Worm (Caenorhabditis elegans): ENCODE data around the gene srg-5.

srg-5 gene

ce11 chrIII:6285890-6286289 lies 21.5 kb upstream of the srg-5 start, which contains the start of gene gadr-3:
TSS of gene gadr-3 (minus strand) at chrIII:6285990.
- TF ChIP-seq lin-26 (GFP tag; IDR thresholded peaks at IDR 0.05) (no peak), ets-4 (GFP tag; optimal IDR thresholded peaks at IDR 0.05) (no peak), dpl-1 (GFP tag; optimal IDR thresholded peaks at IDR 0.05) (no peak), efl-1 (GFP tag; optimal IDR thresholded peaks at IDR 0.05) (no peak), Y95B8A.8 (GFP tag; IDR thresholded peaks at IDR 0.05) (no peak), zfh-2 (GFP tag; conservative IDR thresholded peaks at IDR 0.05) (no peak), Y53F4B.3 (GFP tag; IDR thresholded peaks at IDR 0.05) (no peak), die-1 (tag; optimal IDR thresholded peaks at IDR 0.05) (no peak)

DNA sequence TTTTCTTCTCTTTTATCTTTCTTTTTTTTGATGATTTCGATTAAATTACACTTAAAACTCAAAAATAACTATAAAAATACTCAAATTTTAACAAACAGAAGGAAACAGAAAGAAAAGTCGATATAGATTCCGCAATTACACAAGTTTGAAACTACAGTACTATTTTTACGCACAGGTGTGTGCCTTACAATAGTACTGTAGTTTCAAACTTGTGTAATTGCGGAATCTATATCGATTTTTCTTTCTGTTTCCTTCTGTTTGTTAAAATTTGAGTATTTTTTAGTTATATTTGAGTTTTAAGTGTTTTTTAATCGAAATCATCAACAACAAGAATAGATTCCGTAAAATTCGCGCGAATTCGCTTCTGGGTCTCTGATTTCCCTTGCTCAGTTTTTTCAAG lies 18.7 kb upstream of the srg-5 start:
- TF ChIP-seq snpc-1.1 (tag; optimal IDR thresholded peaks at IDR 0.05; ENCODE audit: insufficient read depth) = no peak
- TF ChIP-seq rpc-1 (optimal IDR thresholded peaks at IDR 0.05) = no peak
- no peak for TF ChIP-seq rpc-1 (tag; optimal IDR thresholded peaks at IDR 0.05)
- TF ChIP-seq madf-10 (tag; optimal IDR thresholded peaks at IDR 0.05) = no peak
- TF ChIP-seq madf-3 (GFP tag; IDR thresholded peaks at IDR 0.05) = no peak
- TF ChIP-seq ceh-100 (GFP tag; IDR thresholded peaks at IDR 0.05) = no peak
- TF ChIP-seq F33H1.4 (GFP tag; IDR thresholded peaks at IDR 0.05) = peak; percentile 43; the same call in 1 of the 2 replicates
- TF ChIP-seq ekl-4 (GFP tag; IDR thresholded peaks at IDR 0.05) = 0 out of 2 replicates have a peak, but pooled peaks have one; percentile 23
- TF ChIP-seq T07F8.4 (tag; optimal IDR thresholded peaks at IDR 0.05) = no peak
- TF ChIP-seq ztf-28 (GFP tag; IDR thresholded peaks at IDR 0.05) = no peak
- TF ChIP-seq ztf-18 (tag; optimal IDR thresholded peaks at IDR 0.05) = no peak
- TF ChIP-seq madf-8 (GFP tag; conservative IDR thresholded peaks at IDR 0.05) = peak; percentile 74
- no peak for TF ChIP-seq akir-1 (GFP tag; optimal IDR thresholded peaks at IDR 0.05)
- peak; percentile 6 for TF ChIP-seq efl-1 (GFP tag; optimal IDR thresholded peaks at IDR 0.05)
- no peak for TF ChIP-seq snpc-1.3 (tag; optimal IDR thresholded peaks at IDR 0.05; ENCODE audit: insufficient read depth)
- TF ChIP-seq ztf-22 (GFP tag; optimal IDR thresholded peaks at IDR 0.05) = no peak
- TF ChIP-seq F57A8.1 (GFP tag; optimal IDR thresholded peaks at IDR 0.05) = no peak
- TF ChIP-seq F37B4.10 (GFP tag; IDR thresholded peaks at IDR 0.05) = no peak
- no peak for TF ChIP-seq lin-26 (GFP tag; IDR thresholded peaks at IDR 0.05)
- TF ChIP-seq ccch-3 (GFP tag; optimal IDR thresholded peaks at IDR 0.05) = no peak
- no peak for TF ChIP-seq repo-1 (tag; optimal IDR thresholded peaks at IDR 0.05)
- no peak for TF ChIP-seq ceh-91 (GFP tag; IDR thresholded peaks at IDR 0.05)
- TF ChIP-seq madf-6 (GFP tag; IDR thresholded peaks at IDR 0.05) = peak; percentile 93
- no peak for TF ChIP-seq let-526 (GFP tag; IDR thresholded peaks at IDR 0.05)
- no peak for TF ChIP-seq somi-1 (GFP tag; optimal IDR thresholded peaks at IDR 0.05)
- TF ChIP-seq Y56A3A.18 (GFP tag; IDR thresholded peaks at IDR 0.05) = no peak
- no peak for TF ChIP-seq T26A5.8 (tag; optimal IDR thresholded peaks at IDR 0.05)
- 0 out of 2 replicates have a peak, but pooled peaks have one; percentile 14 for TF ChIP-seq hmg-1.2 (GFP tag; IDR thresholded peaks at IDR 0.05)
- no peak for TF ChIP-seq pha-4 (tag; optimal IDR thresholded peaks at IDR 0.05)
- TF ChIP-seq mel-28 (tag; optimal IDR thresholded peaks at IDR 0.05; ENCODE audit: borderline replicate concordance) = no peak
- TF ChIP-seq ztf-26 (tag; optimal IDR thresholded peaks at IDR 0.05) = no peak
- no peak for TF ChIP-seq ets-4 (GFP tag; optimal IDR thresholded peaks at IDR 0.05)
- peak; percentile 89 for TF ChIP-seq lsl-1 (GFP tag; optimal IDR thresholded peaks at IDR 0.05)
- TF ChIP-seq attf-3 (GFP tag; conservative IDR thresholded peaks at IDR 0.05) = no peak
- TF ChIP-seq ztf-6 (GFP tag; IDR thresholded peaks at IDR 0.05) = no peak
- TF ChIP-seq ztf-3 (GFP tag; optimal IDR thresholded peaks at IDR 0.05) = no peak
- no peak for TF ChIP-seq C06A6.2 (GFP tag; conservative IDR thresholded peaks at IDR 0.05)
- peak; percentile 91 for TF ChIP-seq xnd-1 (tag; optimal IDR thresholded peaks at IDR 0.05)
